Worm (Caenorhabditis elegans): Measurements from ENCODE around the gene hach-1.
A peak's percentile ranks its signal among the peaks of the same experiment; 100 is the strongest.

hach-1 gene

DNA sequence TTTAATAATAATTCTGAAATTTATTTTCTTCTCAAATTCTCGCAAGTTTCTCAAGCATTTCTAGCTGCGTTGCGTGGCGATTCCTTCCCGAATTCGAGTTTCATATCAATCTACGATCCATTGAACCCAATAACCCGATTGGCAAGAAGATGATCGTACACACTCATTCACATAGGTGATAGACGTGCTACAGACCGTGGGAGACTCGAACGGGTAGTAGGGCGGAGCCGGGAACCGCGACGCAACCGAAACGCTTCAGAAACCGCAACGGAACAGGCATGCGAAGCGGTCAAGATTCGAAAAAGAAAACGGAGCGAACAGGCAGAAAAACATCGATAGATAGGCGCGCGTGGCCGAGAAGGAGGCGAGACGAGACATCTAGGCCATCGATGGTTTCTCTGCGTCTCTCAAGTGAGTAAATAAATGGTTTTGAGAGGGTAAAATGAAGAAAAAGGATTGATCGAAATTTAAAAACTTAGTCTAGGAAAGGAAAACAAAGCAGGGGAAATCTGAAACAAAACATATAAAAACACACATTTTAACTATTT, 48.3 kb downstream of the hach-1 start, which contains the start of gene madf-11:
madf-11 (minus strand) TSS at position 51 of the 548 bp plus-strand sequence.
- peak; percentile 74 for TF ChIP-seq nhr-25 (tag; optimal IDR thresholded peaks at IDR 0.05)
- TF ChIP-seq skn-1 (tag; optimal IDR thresholded peaks at IDR 0.05): peak; percentile 8
- TF ChIP-seq pha-4 (tag; optimal IDR thresholded peaks at IDR 0.05): peak; percentile 93
- TF ChIP-seq nhr-77 (tag; optimal IDR thresholded peaks at IDR 0.05): no peak
- TF ChIP-seq jun-1 (tag; optimal IDR thresholded peaks at IDR 0.05): peak; percentile 54
- peak; percentile 39 for TF ChIP-seq pqm-1 (tag; optimal IDR thresholded peaks at IDR 0.05)
- TF ChIP-seq snpc-4 (tag; optimal IDR thresholded peaks at IDR 0.05): peak; percentile 76
- TF ChIP-seq nfya-1 (tag; optimal IDR thresholded peaks at IDR 0.05; ENCODE audit: insufficient read depth): peak; percentile 80
- TF ChIP-seq fkh-2 (tag; optimal IDR thresholded peaks at IDR 0.05): no peak
- peak; percentile 76 for TF ChIP-seq egl-5 (tag; optimal IDR thresholded peaks at IDR 0.05)
- TF ChIP-seq nhr-11 (tag; optimal IDR thresholded peaks at IDR 0.05): no peak
- TF ChIP-seq unc-62 (GFP tag; optimal IDR thresholded peaks at IDR 0.05): no peak
- TF ChIP-seq elt-1 (tag; optimal IDR thresholded peaks at IDR 0.05): no peak
- TF ChIP-seq lin-15B (tag; optimal IDR thresholded peaks at IDR 0.05): peak; percentile 94
- no peak for TF ChIP-seq daf-12 (tag; optimal IDR thresholded peaks at IDR 0.05)
- TF ChIP-seq nhr-237 (tag; optimal IDR thresholded peaks at IDR 0.05): no peak
- no peak for TF ChIP-seq mml-1 (tag; optimal IDR thresholded peaks at IDR 0.05)
- TF ChIP-seq R02D3.7 (tag; optimal IDR thresholded peaks at IDR 0.05): peak; percentile 69
- peak; percentile 60 for TF ChIP-seq nhr-43 (tag; optimal IDR thresholded peaks at IDR 0.05; ENCODE audit: poor library complexity, severe bottlenecking)
- peak; percentile 75 for TF ChIP-seq nhr-23 (tag; optimal IDR thresholded peaks at IDR 0.05)
- no peak for TF ChIP-seq ama-1 (optimal IDR thresholded peaks at IDR 0.05)
- TF ChIP-seq aly-2 (tag; optimal IDR thresholded peaks at IDR 0.05): no peak
- TF ChIP-seq sea-2 (GFP tag; optimal IDR thresholded peaks at IDR 0.05): no peak
- TF ChIP-seq ZK546.5 (tag; optimal IDR thresholded peaks at IDR 0.05): no peak
- peak; percentile 39 for TF ChIP-seq elt-2 (tag; optimal IDR thresholded peaks at IDR 0.05)
- TF ChIP-seq ceh-16 (tag; optimal IDR thresholded peaks at IDR 0.05): no peak
- TF ChIP-seq ceh-82 (tag; optimal IDR thresholded peaks at IDR 0.05): peak; percentile 5
- TF ChIP-seq ztf-11 (tag; optimal IDR thresholded peaks at IDR 0.05): no peak
- peak; percentile 84 for TF ChIP-seq ceh-28 (tag; optimal IDR thresholded peaks at IDR 0.05)
- peak in 1 of 3 experiments; percentile 25 for TF ChIP-seq elt-3 (tag; optimal IDR thresholded peaks at IDR 0.05)
- TF ChIP-seq lin-39 (tag; optimal IDR thresholded peaks at IDR 0.05): peak; percentile 75
- TF ChIP-seq ceh-9 (tag; optimal IDR thresholded peaks at IDR 0.05): no peak
- TF ChIP-seq fkh-10 (GFP tag; optimal IDR thresholded peaks at IDR 0.05): peak; percentile 38
- TF ChIP-seq nhr-76 (tag; optimal IDR thresholded peaks at IDR 0.05): no peak
- no peak for TF ChIP-seq nhr-28 (tag; optimal IDR thresholded peaks at IDR 0.05)
- TF ChIP-seq mdl-1 (tag; optimal IDR thresholded peaks at IDR 0.05): no peak
- no peak for TF ChIP-seq lsy-12 (tag; optimal IDR thresholded peaks at IDR 0.05)

DNA sequence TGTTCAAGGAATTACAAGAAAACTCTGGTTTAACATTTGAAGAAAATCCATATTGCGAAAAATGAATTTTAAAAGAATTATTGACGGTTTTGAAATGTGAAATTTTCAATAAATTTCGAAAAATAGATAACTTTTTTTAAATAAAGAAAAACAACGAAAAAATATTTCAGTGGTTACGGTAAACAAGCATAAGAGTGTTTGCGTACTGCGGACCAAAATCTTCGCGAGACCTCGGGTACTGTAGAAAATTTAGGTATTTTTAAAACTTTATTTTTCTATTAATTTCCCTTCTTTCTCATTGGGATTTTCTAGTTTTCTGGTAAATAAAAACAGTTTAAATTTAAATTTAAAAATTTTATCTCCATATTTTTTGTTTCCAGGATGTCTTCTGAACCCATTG, 48.8 kb downstream of the hach-1 start, which contains the start of gene xnd-1:
xnd-1 (plus strand) TSS at position 381 of the 400 bp plus-strand sequence.
- no peak for TF ChIP-seq daf-12 (tag; optimal IDR thresholded peaks at IDR 0.05)
- no peak for TF ChIP-seq ama-1 (optimal IDR thresholded peaks at IDR 0.05)

Data from whole organism, L3 larva.